Fruit fly (Drosophila melanogaster) ovary, adult (tissue): ENCODE data around the gene z.

ENCODE experiments used
- CG17801 ChIP-seq: fragments of 200-800 bp; optimal IDR thresholded peaks from 2 replicates; lab custom pipeline; 2019; ENCODE audit warnings: missing biosample characterization, mild to moderate bottlenecking, missing genetic modification characterization, moderate library complexity; ENCODE audit not compliant: partially characterized antibody

z gene

DNA sequence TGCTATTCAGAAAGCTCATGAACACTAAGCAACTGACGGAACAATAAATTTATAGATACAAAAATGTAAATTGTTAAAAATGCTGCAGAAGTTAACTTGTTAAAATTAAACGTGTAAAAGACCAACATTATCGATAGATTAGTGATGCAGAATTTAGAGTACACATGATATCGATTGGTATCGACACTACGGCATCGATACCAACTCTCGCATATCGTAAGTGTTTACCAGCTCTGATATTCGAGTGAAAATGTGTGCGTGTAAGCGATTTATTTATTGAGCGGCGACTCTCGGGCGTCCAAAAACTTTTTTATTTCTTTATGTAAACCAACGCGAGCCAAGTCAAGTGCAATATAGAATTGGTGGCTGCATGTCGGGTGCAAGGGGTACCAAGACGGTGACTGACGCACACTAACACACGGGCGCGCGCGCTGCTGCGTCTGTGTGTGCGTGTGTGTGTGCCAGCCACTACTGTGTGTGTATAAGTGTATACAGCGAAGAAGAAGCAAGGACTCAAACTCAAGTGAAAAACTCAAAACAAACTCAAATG is at the start of gene z:
z (plus strand) TSS at position 20 of the 550 bp plus-strand sequence.
- peak; percentile 36 for TF ChIP-seq CG17801 (GFP tag; lab: Kevin White, UChicago)

DNA sequence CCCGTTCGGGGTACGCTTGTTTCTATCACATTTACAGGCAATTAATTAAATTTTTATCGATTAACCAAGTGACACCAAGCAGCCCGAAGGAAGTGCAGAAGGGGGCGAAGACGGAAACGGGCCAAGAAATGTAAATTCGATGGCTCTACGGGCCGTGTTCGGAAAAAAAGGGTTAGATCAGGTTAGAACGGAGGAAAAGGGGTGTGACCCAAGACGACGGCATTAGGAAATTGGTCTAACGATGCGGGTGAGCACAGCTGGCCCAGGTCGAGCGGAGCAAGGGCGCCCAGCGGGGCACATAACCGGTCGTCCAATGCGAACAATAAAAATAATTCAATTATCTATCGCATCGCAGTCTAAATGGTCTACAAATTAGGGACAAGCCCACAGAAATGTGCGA is 48.1 kb upstream of the z start:
- no peak for TF ChIP-seq CG17801 (GFP tag; lab: Kevin White, UChicago)

DNA sequence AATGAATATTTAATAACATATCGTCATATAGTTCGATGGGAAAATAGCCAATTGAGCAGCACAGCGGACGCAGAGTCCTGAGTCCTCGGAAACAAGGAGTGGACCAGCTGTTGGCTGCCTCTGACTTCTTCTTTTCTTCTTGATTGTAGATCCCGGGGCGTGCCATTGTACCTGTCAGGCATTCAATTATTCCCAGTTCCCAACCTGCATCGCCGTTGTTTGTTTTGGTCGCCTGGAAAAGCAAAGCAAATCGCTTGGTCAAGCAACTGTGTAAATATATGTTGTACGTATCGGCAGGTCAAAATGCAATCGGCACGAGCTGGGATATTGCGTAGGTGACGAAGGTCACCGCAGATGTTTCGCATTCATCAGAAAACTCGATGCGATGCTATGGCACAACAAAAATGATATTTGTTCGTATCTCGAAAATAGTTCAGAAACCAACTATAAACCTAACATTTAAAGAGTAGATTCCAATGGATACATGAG is 38.9 kb upstream of the z start:
- no peak for TF ChIP-seq CG17801 (GFP tag; lab: Kevin White, UChicago)

DNA sequence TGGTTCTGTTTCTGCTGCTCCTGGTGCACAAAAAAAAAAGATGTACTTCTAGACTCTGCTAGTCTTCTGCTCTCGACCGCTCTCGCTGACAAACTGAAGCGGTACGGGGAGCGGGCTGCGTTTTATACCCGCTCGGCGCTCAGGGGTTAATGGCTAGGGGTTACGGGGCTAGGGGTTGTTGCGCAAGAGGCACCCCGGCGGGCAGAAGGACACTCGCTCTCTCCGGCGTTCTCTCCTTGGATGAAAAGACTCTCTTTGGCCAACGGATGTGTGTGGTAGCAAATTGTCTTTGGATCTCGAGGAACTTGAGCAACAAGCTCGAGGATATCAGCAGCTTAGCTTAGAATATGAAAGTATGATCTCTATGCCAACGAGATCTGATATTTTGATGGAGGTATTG is 36.8 kb upstream of the z start, which contains the start of gene CG12496:
CG12496 (minus strand) TSS at position 97 of the 400 bp plus-strand sequence.
- no peak for TF ChIP-seq CG17801 (GFP tag; lab: Kevin White, UChicago)

DNA sequence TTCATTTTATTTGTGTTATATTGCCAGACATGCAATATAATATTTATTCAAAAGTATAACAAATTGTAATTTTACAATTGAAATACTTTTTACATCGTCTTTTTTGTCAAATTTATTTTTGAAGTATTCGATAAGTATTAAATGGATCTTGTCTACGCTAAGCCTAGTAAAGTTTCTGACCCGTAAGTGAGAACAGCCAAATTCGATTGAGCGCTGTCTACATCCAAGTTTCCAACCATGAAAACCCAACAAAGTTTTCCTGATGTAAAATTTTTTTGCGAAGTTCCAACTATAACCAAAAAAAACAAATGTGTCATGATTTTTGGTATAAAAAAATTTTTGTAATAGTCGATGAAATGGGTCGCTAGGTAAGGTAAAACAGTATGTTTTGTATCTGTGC is 28.1 kb upstream of the z start:
- no peak for TF ChIP-seq CG17801 (GFP tag; lab: Kevin White, UChicago)

DNA sequence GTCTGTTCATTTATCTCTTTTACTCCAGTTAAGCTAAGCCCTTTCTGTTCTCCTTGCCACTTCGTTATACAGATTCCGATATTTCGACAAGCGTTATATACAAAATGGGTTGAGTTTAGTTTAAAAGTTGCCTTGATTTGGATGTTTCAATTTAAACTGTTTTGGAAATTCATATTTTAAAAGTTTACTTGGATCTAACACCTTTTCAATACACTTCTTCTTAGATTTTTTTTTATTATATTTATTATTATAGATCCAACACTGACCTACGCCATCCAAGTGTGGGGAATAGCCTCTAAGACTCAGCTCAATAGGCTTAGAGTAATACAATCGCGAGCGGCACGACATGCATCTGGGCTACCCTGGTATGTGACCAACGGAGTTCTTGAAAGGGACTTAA is 21.8 kb upstream of the z start, which contains the start of gene CG32797:
CG32797 (minus strand) TSS at position 101 of the 400 bp plus-strand sequence.
- TF ChIP-seq CG17801 (GFP tag; lab: Kevin White, UChicago), result no peak

DNA sequence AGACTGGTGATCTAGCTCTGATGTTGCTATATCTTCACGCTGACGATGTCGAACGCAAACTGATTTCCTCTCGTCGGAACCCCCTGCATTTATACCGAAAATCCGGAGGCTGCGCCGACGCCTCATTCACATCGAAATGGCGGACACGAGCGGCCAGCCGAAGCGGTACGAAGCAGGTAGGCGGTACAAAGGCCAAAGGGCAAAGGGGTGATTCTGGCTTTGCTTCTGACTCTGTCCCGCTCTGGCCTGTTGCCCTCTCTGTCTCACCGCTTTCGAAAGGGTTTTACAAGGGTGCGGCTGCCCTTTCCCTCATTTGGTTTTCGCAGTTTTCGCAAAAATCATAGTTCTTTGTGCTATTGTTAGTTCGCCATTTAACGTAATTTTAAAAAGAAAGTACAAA is 18.7 kb upstream of the z start, which contains the start of gene gt:
gt (minus strand) TSS at position 65 of the 400 bp plus-strand sequence.
- no peak for TF ChIP-seq CG17801 (GFP tag; lab: Kevin White, UChicago)

DNA sequence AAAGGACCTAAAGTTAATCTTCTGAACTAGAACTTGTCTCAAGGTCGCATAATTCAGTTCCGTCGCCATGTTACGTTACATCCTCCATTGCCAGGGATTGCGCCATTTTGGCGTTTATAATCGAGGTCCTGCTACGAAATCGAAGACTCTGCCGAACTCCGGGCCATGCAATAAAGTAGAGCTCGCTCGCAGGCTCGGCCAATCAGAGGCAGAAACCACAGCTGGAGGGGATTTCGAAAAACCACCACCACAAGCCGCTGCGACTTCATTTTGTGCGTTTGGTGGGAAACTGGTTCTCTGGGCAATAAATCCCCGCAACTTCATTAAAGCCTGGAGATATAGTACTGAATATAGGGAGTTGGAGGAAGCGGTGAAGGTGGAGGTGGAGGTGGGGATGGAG is 12.7 kb upstream of the z start:
- no peak for TF ChIP-seq CG17801 (GFP tag; lab: Kevin White, UChicago)

DNA sequence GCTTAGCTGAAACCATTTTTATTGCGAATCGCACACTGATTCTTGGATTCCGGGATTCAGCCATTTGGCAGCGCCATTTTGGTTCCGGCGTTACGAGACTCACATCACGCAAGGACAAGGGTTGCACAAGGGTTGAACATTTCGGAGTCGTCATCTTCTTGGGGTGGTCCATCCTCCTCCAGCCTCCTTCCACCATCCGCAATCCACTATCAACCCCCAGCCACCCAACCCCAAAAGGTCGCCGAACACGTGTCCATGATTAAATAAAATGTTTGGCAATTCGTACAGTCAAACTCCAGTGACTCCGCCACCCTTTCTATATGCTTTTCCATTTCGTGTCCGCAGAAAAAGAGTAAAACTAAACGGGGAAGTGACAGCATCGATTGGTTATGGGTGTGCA is 7.3 kb upstream of the z start:
- no peak for TF ChIP-seq CG17801 (GFP tag; lab: Kevin White, UChicago)

DNA sequence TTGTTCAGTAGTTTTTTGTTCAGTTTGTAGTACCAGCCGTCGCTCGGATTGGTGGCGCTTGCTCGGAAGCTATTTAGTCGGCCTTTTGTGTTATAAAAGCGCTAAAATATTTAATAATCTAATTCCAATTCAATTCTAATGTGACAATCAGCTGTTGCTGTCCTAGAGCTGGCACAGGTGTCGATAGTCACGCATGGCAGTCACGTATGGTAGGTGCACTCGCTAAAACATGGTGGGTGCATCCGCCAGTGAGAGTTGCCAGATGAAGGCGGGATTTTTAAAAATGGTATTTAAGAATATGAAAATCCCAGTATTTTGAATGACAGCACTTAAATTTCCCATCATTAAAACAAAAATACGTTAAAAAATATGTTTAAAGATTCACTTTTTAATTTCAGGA is 3.8 kb upstream of the z start, which contains the start of gene tko:
tko (minus strand) TSS at position 179 of the 400 bp plus-strand sequence.
- TF ChIP-seq CG17801 (GFP tag; lab: Kevin White, UChicago), result peak; percentile 46

DNA sequence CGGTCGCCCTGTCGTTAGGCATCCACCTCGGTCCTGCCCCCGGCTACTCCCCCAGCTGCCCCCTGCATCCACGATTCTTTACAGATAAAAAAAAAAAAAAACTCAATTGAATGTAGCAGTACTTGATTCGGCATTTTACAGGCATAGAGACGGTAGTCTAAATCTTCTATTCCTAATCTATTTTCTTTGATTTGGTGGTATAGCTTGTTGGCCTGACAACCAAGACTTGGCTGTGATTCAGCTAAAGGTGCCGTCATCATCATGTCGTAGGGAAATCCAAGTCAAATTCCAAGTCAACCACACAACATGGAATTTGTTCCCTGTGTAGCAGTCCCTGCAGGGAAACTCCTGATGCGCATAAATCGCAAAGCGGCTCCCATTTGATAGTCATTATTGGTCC is 5.2 kb downstream of the z start:
- no peak for TF ChIP-seq CG17801 (GFP tag; lab: Kevin White, UChicago)

DNA sequence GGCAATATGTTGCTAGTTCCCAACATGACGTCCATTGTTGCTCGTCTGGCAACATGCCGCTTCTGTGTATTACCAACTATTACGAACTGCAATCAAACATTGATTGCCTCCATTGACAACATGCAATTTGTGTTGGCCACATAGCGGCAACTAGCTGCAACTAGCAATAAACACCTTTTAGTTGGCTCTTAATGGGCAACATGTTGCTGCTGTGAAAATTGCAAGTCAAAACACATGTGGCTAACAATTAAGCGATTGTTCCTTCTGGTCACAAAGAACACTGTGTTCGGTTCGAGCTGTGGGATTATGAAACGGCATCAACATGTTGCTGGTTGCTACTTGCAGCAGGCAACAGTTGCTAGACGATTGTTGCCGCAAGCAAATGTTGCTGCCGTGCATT is 6.2 kb downstream of the z start:
- no peak for TF ChIP-seq CG17801 (GFP tag; lab: Kevin White, UChicago)

DNA sequence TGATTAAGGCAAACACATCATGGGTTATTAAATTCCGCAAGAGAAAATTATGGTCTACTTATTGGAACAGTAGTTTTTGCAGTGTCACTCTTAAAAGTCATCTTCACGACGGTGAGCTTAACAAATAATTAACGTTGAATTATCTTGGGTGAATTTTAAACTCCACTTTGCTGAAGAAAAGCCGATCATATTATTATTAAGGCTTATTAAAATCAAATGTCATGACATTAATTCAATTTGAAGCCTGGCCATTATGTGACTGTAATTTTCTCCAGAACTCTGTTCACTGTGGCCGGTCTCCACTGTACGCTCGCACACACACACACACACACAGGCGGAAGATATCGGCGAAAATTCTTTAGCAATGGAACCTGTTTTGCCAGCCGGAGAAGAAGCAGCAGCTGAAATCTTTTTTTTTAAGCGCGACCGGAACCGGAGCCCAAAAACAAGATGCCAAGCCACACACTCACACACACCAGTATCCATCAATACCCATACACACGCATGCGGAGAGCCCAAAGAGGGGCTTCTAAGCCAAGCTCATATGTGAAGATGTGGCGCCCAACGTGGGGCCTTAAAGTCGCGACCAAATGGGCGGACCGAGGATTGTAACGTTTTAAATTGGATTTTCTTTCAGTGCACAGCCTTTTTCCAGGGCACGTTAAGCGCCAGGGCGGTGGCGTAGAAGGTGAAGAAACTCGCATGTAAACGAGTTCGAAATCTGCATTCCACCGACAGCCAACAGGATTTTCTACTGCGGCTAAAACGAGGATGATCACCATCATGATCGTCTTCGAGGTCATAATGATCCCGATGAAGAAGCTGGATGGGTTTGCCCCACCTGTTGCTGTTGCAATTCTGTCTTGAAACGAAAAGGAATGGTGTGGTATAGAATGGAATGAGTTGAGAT is 8.0 kb downstream of the z start:
- no peak for TF ChIP-seq CG17801 (GFP tag; lab: Kevin White, UChicago)

DNA sequence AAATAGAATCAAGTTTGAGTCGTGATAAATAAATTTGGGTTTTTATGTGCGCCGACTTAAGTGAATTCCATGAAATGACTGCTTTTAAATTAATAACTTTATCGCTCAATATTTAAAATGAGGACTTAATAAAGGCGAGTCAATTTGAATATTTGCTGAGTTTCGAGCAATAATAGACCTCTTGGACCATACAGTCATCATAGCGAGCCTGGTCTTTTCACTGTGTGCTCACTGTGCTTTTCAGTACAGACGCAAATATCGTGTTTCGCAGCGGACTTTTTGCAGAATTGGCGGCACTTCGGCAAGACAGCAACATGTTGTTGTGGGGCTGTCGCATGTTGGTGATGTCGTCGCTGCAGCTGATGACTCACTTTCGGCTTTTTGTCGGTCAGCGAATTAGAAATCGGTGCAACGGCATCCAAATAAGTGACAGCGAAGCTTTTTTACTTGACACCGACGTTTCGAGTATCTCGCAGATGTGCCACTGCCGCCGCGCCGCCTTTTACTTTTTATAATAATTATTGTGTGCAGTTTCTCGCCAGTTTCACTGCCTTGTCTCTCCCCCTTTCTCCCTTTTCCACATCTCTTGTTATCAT is 10.4 kb downstream of the z start:
- no peak for TF ChIP-seq CG17801 (GFP tag; lab: Kevin White, UChicago)

DNA sequence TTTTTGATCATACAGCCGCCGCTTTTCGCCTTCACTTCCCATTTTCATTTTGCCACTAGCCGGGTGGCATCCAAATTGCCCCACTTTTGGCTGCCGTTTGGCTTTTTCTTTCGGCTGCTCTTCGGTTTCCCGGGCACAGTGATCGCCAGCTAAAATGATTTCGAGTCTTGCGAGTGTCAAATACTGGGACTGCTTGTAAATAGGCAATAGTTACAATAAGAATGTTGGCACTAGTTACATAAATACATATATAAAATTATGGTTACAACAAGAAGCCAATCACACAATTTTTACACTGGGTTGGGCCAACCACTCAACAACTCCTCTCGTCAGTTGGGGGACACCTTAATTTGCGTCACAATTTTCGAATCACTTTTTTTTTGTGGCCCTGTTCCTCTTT is 12.3 kb downstream of the z start:
- no peak for TF ChIP-seq CG17801 (GFP tag; lab: Kevin White, UChicago)
